Fruit fly (Drosophila melanogaster) whole organism, embryonic: ENCODE data around the gene rdog.
A peak's percentile ranks its signal among the peaks of the same experiment; 100 is the strongest.

Experiments
- Abd-B ChIP-seq: fragments of 200-800 bp; sonication (Bioruptor generic); optimal IDR thresholded peaks from 2 replicates; lab custom pipeline; 2018; ENCODE audit warnings: missing biosample characterization, mild to moderate bottlenecking, missing genetic modification characterization, moderate library complexity
- CG10147 ChIP-seq: fragments of 200-800 bp; sonication (Bioruptor generic); optimal IDR thresholded peaks from 2 replicates; lab custom pipeline; 2019; ENCODE audit warnings: missing biosample characterization, mild to moderate bottlenecking, missing genetic modification characterization, moderate library complexity
- CG10654 ChIP-seq: fragments of 200-800 bp; sonication (Bioruptor generic); optimal IDR thresholded peaks from 2 replicates; lab custom pipeline; 2016; ENCODE audit warnings: missing biosample characterization, missing genetic modification characterization
- CG10979 ChIP-seq: fragments of 200-800 bp; sonication (Bioruptor generic); optimal IDR thresholded peaks from 2 replicates; lab custom pipeline; 2018; ENCODE audit warnings: missing biosample characterization, mild to moderate bottlenecking, missing genetic modification characterization, moderate library complexity
- CG11504 ChIP-seq: fragments of 200-800 bp; sonication (Bioruptor generic); optimal IDR thresholded peaks from 3 replicates; lab custom pipeline; 2019; ENCODE audit warnings: missing biosample characterization, mild to moderate bottlenecking, missing genetic modification characterization, moderate library complexity
- CG11695 ChIP-seq: fragments of 200-800 bp; sonication (Bioruptor generic); IDR thresholded peaks from 3 replicates; pipeline ENCODE4 v1.3.6; 2022; ENCODE audit warnings: missing biosample characterization, missing genetic modification characterization
- CG12299 ChIP-seq: fragments of 200-800 bp; sonication (Bioruptor generic); optimal IDR thresholded peaks from 2 replicates; lab custom pipeline; 2018; ENCODE audit warnings: missing biosample characterization, mild to moderate bottlenecking, missing genetic modification characterization
- CG13287 ChIP-seq: fragments of 200-800 bp; sonication (Bioruptor generic); IDR thresholded peaks from 2 replicates; pipeline ENCODE4 v1.3.6; 2022; ENCODE audit warnings: missing biosample characterization, missing genetic modification characterization; ENCODE audit not compliant: partially characterized antibody
- CG14441 ChIP-seq: fragments of 200-800 bp; sonication (Bioruptor generic); IDR thresholded peaks from 2 replicates; pipeline ENCODE4 v1.3.6; 2022; ENCODE audit warnings: missing biosample characterization, missing genetic modification characterization
- CG17361 ChIP-seq: fragments of 200-800 bp; sonication (Bioruptor generic); IDR thresholded peaks from 3 replicates; pipeline ENCODE4 v1.3.6; 2022; ENCODE audit warnings: missing biosample characterization, missing genetic modification characterization
- CG17829 ChIP-seq: fragments of 200-800 bp; optimal IDR thresholded peaks from 2 replicates; lab custom pipeline; 2019; ENCODE audit warnings: missing biosample characterization, mild to moderate bottlenecking, missing genetic modification characterization, moderate library complexity
- CG1792 ChIP-seq: fragments of 200-800 bp; sonication (Bioruptor generic); optimal IDR thresholded peaks from 2 replicates; lab custom pipeline; 2016; ENCODE audit warnings: missing biosample characterization, missing genetic modification characterization
- CG2678 ChIP-seq: fragments of 200-800 bp; sonication (Bioruptor generic); optimal IDR thresholded peaks from 3 replicates; lab custom pipeline; 2019; ENCODE audit warnings: missing biosample characterization, mild to moderate bottlenecking, missing genetic modification characterization, moderate library complexity
- CG2712 ChIP-seq: fragments of 200-800 bp; optimal IDR thresholded peaks from 3 replicates; lab custom pipeline; 2019; ENCODE audit warnings: missing biosample characterization, mild to moderate bottlenecking, missing genetic modification characterization, moderate library complexity
- CG31441 ChIP-seq: fragments of 200-800 bp; sonication (Bioruptor generic); IDR thresholded peaks from 2 replicates; pipeline ENCODE4 v1.3.6; 2022; ENCODE audit warnings: missing biosample characterization, missing genetic modification characterization
- CG34224 ChIP-seq: fragments of 200-800 bp; sonication (Bioruptor generic); IDR thresholded peaks from 3 replicates; pipeline ENCODE4 v1.3.6; 2022; ENCODE audit warnings: missing biosample characterization, missing genetic modification characterization; ENCODE audit not compliant: partially characterized antibody
- CG4424 ChIP-seq: fragments of 200-800 bp; sonication (Bioruptor generic); optimal IDR thresholded peaks from 3 replicates; lab custom pipeline; 2016; ENCODE audit warnings: missing biosample characterization, missing genetic modification characterization
- CG4730 ChIP-seq: fragments of 200-800 bp; sonication (Bioruptor generic); IDR thresholded peaks from 2 replicates; pipeline ENCODE4 v1.3.6; 2022; ENCODE audit warnings: missing biosample characterization, missing genetic modification characterization
- CG6813 ChIP-seq: fragments of 200-800 bp; sonication (Bioruptor generic); optimal IDR thresholded peaks from 2 replicates; lab custom pipeline; 2017; ENCODE audit warnings: missing biosample characterization, missing genetic modification characterization, mild to moderate bottlenecking, moderate library complexity, missing genetic modification reagents
- CG7357 ChIP-seq: fragments of 200-800 bp; sonication (Bioruptor generic); IDR thresholded peaks from 3 replicates; pipeline ENCODE4 v1.3.6; 2022; ENCODE audit warnings: missing biosample characterization, missing genetic modification characterization
- CG7556 ChIP-seq: fragments of 200-800 bp; sonication (Bioruptor generic); optimal IDR thresholded peaks from 2 replicates; lab custom pipeline; 2017; ENCODE audit warnings: missing biosample characterization, mild to moderate bottlenecking, missing genetic modification characterization
- CG7839 ChIP-seq: fragments of 200-800 bp; sonication (Bioruptor generic); optimal IDR thresholded peaks from 3 replicates; lab custom pipeline; 2018; ENCODE audit warnings: missing biosample characterization, mild to moderate bottlenecking, missing genetic modification characterization, moderate library complexity
- CG9437 ChIP-seq: fragments of 200-800 bp; sonication (Bioruptor generic); optimal IDR thresholded peaks from 2 replicates; lab custom pipeline; 2018; ENCODE audit warnings: missing biosample characterization, mild to moderate bottlenecking, missing genetic modification characterization
- CTCF ChIP-seq: fragments of 200-800 bp; sonication (Bioruptor generic); optimal IDR thresholded peaks from 2 replicates; lab custom pipeline; 2017; ENCODE audit warnings: missing biosample characterization, mild to moderate bottlenecking, missing genetic modification characterization, moderate library complexity
- CoRest ChIP-seq: fragments of 200-800 bp; sonication (Bioruptor generic); optimal IDR thresholded peaks from 3 replicates; lab custom pipeline; 2018; ENCODE audit warnings: missing biosample characterization, mild to moderate bottlenecking, missing genetic modification characterization, moderate library complexity
- D ChIP-seq, 2 experiments: fragments of 200-800 bp in 1 of 2; fragments of >200 bp in 1 of 2; sonication (Bioruptor generic) in 1 of 2; optimal IDR thresholded peaks; 2 replicates in 1 of 2; 3 replicates in 1 of 2; lab custom pipeline; 2017; ENCODE audit warnings: mild to moderate bottlenecking in 1 of 2, missing biosample characterization in 1 of 2, missing genetic modification characterization in 1 of 2, missing genetic modification reagents in 1 of 2
- E2f2 ChIP-seq: fragments of 200-800 bp; sonication (Bioruptor generic); IDR thresholded peaks from 2 replicates; pipeline ENCODE4 v1.3.6; 2022; ENCODE audit warnings: missing biosample characterization, missing genetic modification characterization
- Ets65A ChIP-seq: fragments of 200-800 bp; sonication (Bioruptor generic); peaks from one replicate; lab custom pipeline; 2016; ENCODE audit warnings: missing biosample characterization, missing genetic modification characterization
- Hand ChIP-seq: fragments of 200-800 bp; sonication (Bioruptor generic); optimal IDR thresholded peaks from 2 replicates; lab custom pipeline; 2017; ENCODE audit warnings: mild to moderate bottlenecking, missing biosample characterization, missing genetic modification reagents, missing genetic modification characterization
- Hr78 ChIP-seq, 2 experiments: fragments of 200-800 bp in 1 of 2; fragments of >200 bp in 1 of 2; sonication (Bioruptor generic) in 1 of 2; optimal IDR thresholded peaks; 2 replicates each; lab custom pipeline; 2017 to 2019; ENCODE audit warnings: missing biosample characterization in 2 of 2, missing genetic modification characterization in 2 of 2, mild to moderate bottlenecking in 1 of 2, moderate library complexity in 1 of 2
- Med ChIP-seq: fragments of 200-800 bp; sonication (Bioruptor generic); peaks from one replicate; lab custom pipeline; 2016; ENCODE audit warnings: missing biosample characterization, missing genetic modification characterization, mild to moderate bottlenecking, inconsistent platforms, moderate library complexity
- Oli ChIP-seq: fragments of 200-800 bp; sonication (Bioruptor generic); optimal IDR thresholded peaks from 2 replicates; lab custom pipeline; 2018; ENCODE audit warnings: missing biosample characterization, mild to moderate bottlenecking, missing genetic modification characterization, moderate library complexity
- Ptx1 ChIP-seq: fragments of 200-800 bp; sonication (Bioruptor generic); IDR thresholded peaks from 2 replicates; pipeline ENCODE4 v1.3.6; 2022; ENCODE audit warnings: missing biosample characterization, missing genetic modification characterization
- Sin3A ChIP-seq: fragments of >200 bp; optimal IDR thresholded peaks from 2 replicates; lab custom pipeline; 2018
- ase ChIP-seq: fragments of 200-800 bp; sonication (Bioruptor generic); IDR thresholded peaks from 3 replicates; pipeline ENCODE4 v1.3.6; 2022; ENCODE audit warnings: missing biosample characterization, missing genetic modification characterization
- ci ChIP-seq: fragments of 200-800 bp; sonication (Bioruptor generic); IDR thresholded peaks from 3 replicates; pipeline ENCODE4 v1.3.6; 2022; ENCODE audit warnings: missing biosample characterization, missing genetic modification characterization
- crp ChIP-seq, 2 experiments: fragments of 200-800 bp; sonication (Bioruptor generic); optimal IDR thresholded peaks; 2 replicates in 1 of 2; 3 replicates in 1 of 2; lab custom pipeline; 2017; ENCODE audit warnings: missing biosample characterization in 2 of 2, missing genetic modification characterization in 2 of 2, mild to moderate bottlenecking in 1 of 2, moderate library complexity in 1 of 2
- dmrt99B ChIP-seq: fragments of 200-800 bp; sonication (Bioruptor generic); optimal IDR thresholded peaks from 2 replicates; lab custom pipeline; 2018; ENCODE audit warnings: missing biosample characterization, mild to moderate bottlenecking, missing genetic modification characterization, moderate library complexity
- exex ChIP-seq: fragments of 200-800 bp; sonication (Bioruptor generic); optimal IDR thresholded peaks from 4 replicates; lab custom pipeline; 2018; ENCODE audit warnings: missing biosample characterization, mild to moderate bottlenecking, missing genetic modification characterization, moderate library complexity
- hth ChIP-seq: fragments of >200 bp; optimal IDR thresholded peaks from 2 replicates; lab custom pipeline; 2017; ENCODE audit warnings: inconsistent platforms
- lmd ChIP-seq: fragments of 200-800 bp; sonication (Bioruptor generic); IDR thresholded peaks from 2 replicates; pipeline ENCODE4 v1.3.6; 2022; ENCODE audit warnings: missing biosample characterization, missing genetic modification characterization
- nau ChIP-seq: fragments of 200-800 bp; sonication (Bioruptor generic); optimal IDR thresholded peaks from 3 replicates; lab custom pipeline; 2017; ENCODE audit warnings: missing biosample characterization, mild to moderate bottlenecking, missing genetic modification characterization, missing genetic modification reagents
- nmo ChIP-seq: fragments of 200-800 bp; sonication (Bioruptor generic); optimal IDR thresholded peaks from 2 replicates; lab custom pipeline; 2018; ENCODE audit warnings: missing biosample characterization, mild to moderate bottlenecking, missing genetic modification characterization, moderate library complexity
- onecut ChIP-seq: fragments of 200-800 bp; sonication (Bioruptor generic); IDR thresholded peaks from 2 replicates; pipeline ENCODE4 v1.3.6; 2022; ENCODE audit warnings: missing biosample characterization, missing genetic modification characterization
- phol ChIP-seq: fragments of 200-800 bp; sonication (Bioruptor generic); optimal IDR thresholded peaks from 3 replicates; lab custom pipeline; 2018; ENCODE audit warnings: missing biosample characterization, mild to moderate bottlenecking, missing genetic modification characterization, moderate library complexity
- row ChIP-seq: fragments of 200-800 bp; sonication (Bioruptor generic); IDR thresholded peaks from 3 replicates; pipeline ENCODE4 v1.3.6; 2022; ENCODE audit warnings: missing biosample characterization, missing genetic modification characterization
- schlank ChIP-seq: fragments of 200-800 bp; sonication (Bioruptor generic); optimal IDR thresholded peaks from 2 replicates; lab custom pipeline; 2018; ENCODE audit warnings: missing biosample characterization, mild to moderate bottlenecking, missing genetic modification characterization
- sens ChIP-seq: fragments of 200-800 bp; sonication (Bioruptor generic); peaks from one replicate; lab custom pipeline; 2016; ENCODE audit warnings: missing biosample characterization, missing genetic modification characterization

rdog gene

DNA sequence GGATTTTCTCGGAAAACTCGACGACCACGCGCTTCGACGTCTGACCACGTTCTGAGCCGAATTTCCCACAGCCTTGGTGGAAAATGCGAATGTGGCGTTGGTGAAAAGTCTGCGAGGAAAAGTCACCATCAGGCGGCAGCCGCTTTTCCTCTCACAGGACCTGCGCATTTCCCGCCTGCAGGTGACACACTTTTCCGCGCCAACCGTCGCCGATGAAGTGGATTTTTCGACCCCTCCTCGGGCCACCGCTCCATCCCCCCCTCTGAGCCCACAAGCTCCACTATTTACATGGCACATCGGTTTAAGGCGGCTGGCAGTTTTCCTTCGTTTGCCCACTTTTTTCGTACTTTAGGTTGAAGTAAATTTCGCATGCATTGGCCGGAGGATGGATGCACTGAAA, 37.0 kb downstream of the rdog start, which contains the start of gene jus (continued):
- no peak for TF ChIP-seq CG34224 (GFP tag; lab: Robert Waterston, UW)
- no peak for TF ChIP-seq CG10147 (GFP tag; lab: Kevin White, UChicago)
- TF ChIP-seq hth (lab: Kevin White, UChicago): no peak
- no peak for TF ChIP-seq CG7357 (GFP tag; lab: Robert Waterston, UW)
- TF ChIP-seq CG1792 (GFP tag; lab: Kevin White, UChicago): no peak
- TF ChIP-seq Sin3A: no peak
- TF ChIP-seq CG13287 (GFP tag; lab: Robert Waterston, UW): no peak

DNA sequence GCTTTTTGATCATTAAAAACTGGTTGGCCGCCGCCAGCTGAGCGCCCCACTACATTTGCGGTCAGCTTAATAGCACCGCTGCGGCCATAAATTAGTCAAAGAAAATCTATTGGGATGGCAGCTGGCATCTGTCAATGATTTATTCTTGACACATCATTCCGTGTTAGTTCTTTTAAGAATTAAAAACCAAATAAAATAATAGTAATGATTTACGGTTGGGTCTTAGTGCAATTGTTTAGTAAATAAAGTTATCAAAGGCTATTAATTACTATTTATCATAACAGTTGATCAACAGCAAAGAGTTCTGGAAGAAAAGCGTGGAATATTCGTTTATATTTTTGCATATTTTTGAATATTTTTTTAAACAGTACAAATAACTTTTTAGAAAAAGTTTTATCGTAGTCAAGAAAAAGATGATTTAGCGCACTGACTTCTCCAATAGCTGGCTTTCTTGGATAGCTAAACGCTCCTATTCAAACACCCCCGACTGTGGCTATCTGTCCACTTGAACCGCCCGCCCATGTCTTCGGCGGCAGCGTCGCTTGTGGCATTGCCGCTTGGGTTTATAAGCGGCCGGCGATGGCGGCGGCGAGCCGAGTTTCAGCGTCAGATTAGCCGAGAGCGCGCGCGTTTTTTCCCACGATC, 39.2 kb downstream of the rdog start, which contains the start of gene CG14515:
CG14515 (plus strand) TSS at position 590 of the 645 bp plus-strand sequence.
- TF ChIP-seq exex (tag; lab: Kevin White, UChicago) (no peak), nau (GFP tag; lab: Kevin White, UChicago) (no peak), sens (peak; percentile 76), CG12299 (tag; lab: Kevin White, UChicago) (no peak), onecut (GFP tag; lab: Robert Waterston, UW) (no peak), CG10654 (GFP tag; lab: Kevin White, UChicago) (no peak), D (optimal IDR thresholded peaks at IDR 0.05; lab: Kevin White, UChicago) (no peak), D (GFP tag; optimal IDR thresholded peaks at IDR 0.05; lab: Kevin White, UChicago) (peak; percentile 21), row (GFP tag; lab: Robert Waterston, UW) (0 out of 3 replicates have a peak, but pooled peaks have one; percentile 39), CG7556 (GFP tag; lab: Kevin White, UChicago) (peak; percentile 39), CG4424 (GFP tag; lab: Kevin White, UChicago) (peak; percentile 21), ase (GFP tag; lab: Robert Waterston, UW) (0 out of 3 replicates have a peak, but pooled peaks have one; percentile 16), CTCF (no peak), CG9437 (GFP tag; lab: Kevin White, UChicago) (peak; percentile 7), CG17829 (tag; lab: Kevin White, UChicago) (no peak), Ptx1 (GFP tag; lab: Robert Waterston, UW) (no peak), E2f2 (no peak), CG14441 (GFP tag; lab: Robert Waterston, UW) (0 out of 2 replicates have a peak, but pooled peaks have one; percentile 4), Hand (GFP tag; lab: Kevin White, UChicago) (no peak), crp (GFP tag; optimal IDR thresholded peaks at IDR 0.05; lab: Kevin White, UChicago) (no peak), Oli (tag; lab: Kevin White, UChicago) (peak; percentile 13), phol (tag; lab: Kevin White, UChicago) (peak; percentile 27), Ets65A (GFP tag; lab: Kevin White, UChicago) (peak; percentile 53), dmrt99B (tag; lab: Kevin White, UChicago) (peak; percentile 49), CG2678 (tag; lab: Kevin White, UChicago) (peak; percentile 20), CG6813 (GFP tag; lab: Kevin White, UChicago) (no peak), CG7839 (tag; lab: Kevin White, UChicago) (peak; percentile 18), ci (GFP tag; lab: Robert Waterston, UW) (no peak), Hr78 (GFP tag; optimal IDR thresholded peaks at IDR 0.05; lab: Kevin White, UChicago) (no peak), CG10979 (tag; lab: Kevin White, UChicago) (peak; percentile 3), CG2712 (peak; percentile 17), CG17361 (GFP tag; lab: Robert Waterston, UW) (peak; percentile 44; the same call in 2 of the 3 replicates), Med (GFP tag; lab: Kevin White, UChicago) (peak; percentile 40), CoRest (tag; lab: Kevin White, UChicago) (peak; percentile 11), schlank (tag; lab: Kevin White, UChicago) (no peak), CG31441 (GFP tag; lab: Robert Waterston, UW) (peak; percentile 39; the same call in 1 of the 2 replicates), CG11504 (peak; percentile 56), CG11695 (0 out of 3 replicates have a peak, but pooled peaks have one; percentile 12), lmd (peak; percentile 13; the same call in 1 of the 2 replicates), Abd-B (peak; percentile 7), CG4730 (GFP tag; lab: Robert Waterston, UW) (no peak), nmo (GFP tag; lab: Kevin White, UChicago) (peak; percentile 59)
